Worm (Caenorhabditis elegans) whole organism, midembryonic: Measurements from ENCODE around the gene fbxc-34.

Experiments used
- T22C8.4 ChIP-seq: fragments of 200-800 bp; sonication (Bioruptor generic); IDR thresholded peaks from 2 replicates; pipeline ENCODE4 v1.3.6; 2022; ENCODE audit warnings: missing genetic modification characterization, missing compliant biosample characterization
- cog-1 ChIP-seq: sonication (generic microtip); optimal IDR thresholded peaks from 2 replicates; lab custom pipeline; 2016; ENCODE audit warnings: missing genetic modification characterization, missing compliant biosample characterization
- flt-1 ChIP-seq: fragments of 200-800 bp; sonication (Bioruptor generic); IDR thresholded peaks from 2 replicates; pipeline ENCODE4 v1.3.6; 2022; ENCODE audit warnings: missing genetic modification characterization, missing compliant biosample characterization
- klf-2 ChIP-seq: fragments of 200-800 bp; sonication (Bioruptor generic); conservative IDR thresholded peaks from 2 replicates; pipeline ENCODE4 v1.3.6; 2022; ENCODE audit warnings: missing genetic modification reagents, missing genetic modification characterization, missing compliant biosample characterization
- med-1 ChIP-seq: sonication (generic microtip); optimal IDR thresholded peaks from 2 replicates; lab custom pipeline; 2017; ENCODE audit warnings: missing genetic modification characterization, mild to moderate bottlenecking, missing compliant biosample characterization, antibody characterized with exemption, missing genetic modification reagents; ENCODE audit not compliant: insufficient read depth
- ref-1 ChIP-seq: fragments of 200-800 bp; sonication (Bioruptor generic); conservative IDR thresholded peaks from 2 replicates; pipeline ENCODE4 v1.3.6; 2022; ENCODE audit warnings: missing genetic modification reagents, missing genetic modification characterization, missing compliant biosample characterization
- tab-1 ChIP-seq: fragments of 200-800 bp; sonication (Bioruptor generic); IDR thresholded peaks from 2 replicates; pipeline ENCODE4 v1.3.6; 2022; ENCODE audit warnings: missing genetic modification characterization, missing compliant biosample characterization
- ztf-23 ChIP-seq: fragments of 200-800 bp; sonication (Bioruptor generic); IDR thresholded peaks from 2 replicates; pipeline ENCODE4 v1.3.6; 2022; ENCODE audit warnings: missing genetic modification reagents, missing genetic modification characterization, missing compliant biosample characterization
- ztf-29 ChIP-seq: fragments of 200-800 bp; sonication (Bioruptor generic); IDR thresholded peaks from 2 replicates; pipeline ENCODE4 v1.3.6; 2022; ENCODE audit warnings: missing genetic modification reagents, missing genetic modification characterization, missing compliant biosample characterization

DNA sequence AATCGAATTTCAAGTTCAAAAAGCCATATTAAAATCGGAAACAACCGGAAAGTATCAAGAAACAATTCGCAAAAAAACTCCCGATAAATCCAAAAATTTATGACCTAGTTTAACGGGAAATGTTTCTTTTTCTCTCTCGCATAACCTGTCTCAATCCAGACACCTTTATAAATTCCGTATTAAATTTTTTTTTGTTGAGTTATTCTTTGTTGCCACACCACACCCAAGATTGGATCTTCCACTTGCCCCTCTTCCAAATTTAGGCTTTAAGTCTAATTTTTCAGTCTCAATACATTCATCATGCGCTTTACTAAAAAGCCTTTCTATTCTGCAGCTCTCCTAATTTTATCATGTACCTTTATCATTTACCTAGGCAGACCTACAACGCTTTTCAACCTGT, 7.6 kb downstream of the fbxc-34 start, which contains the start of gene R07C3.3:
- TF ChIP-seq flt-1 (GFP tag; lab: Robert Waterston, UW), result no peak
- TF ChIP-seq cog-1, result no peak
- TF ChIP-seq ztf-29 (GFP tag; lab: Robert Waterston, UW), result no peak
- no peak for TF ChIP-seq T22C8.4 (GFP tag; lab: Robert Waterston, UW)
- TF ChIP-seq med-1 (GFP tag; lab: Kevin White, UChicago), result no peak
- no peak for TF ChIP-seq klf-2
- no peak for TF ChIP-seq tab-1 (GFP tag; lab: Robert Waterston, UW)
- TF ChIP-seq ref-1 (GFP tag; lab: Robert Waterston, UW), result no peak
- no peak for TF ChIP-seq ztf-23
